Worm (Caenorhabditis elegans) whole organism, mixed stage, embryonic: ENCODE results near the gene cdc-48.1.

Experiments
- M03D4.4 ChIP-seq: sonication (generic microtip); optimal IDR thresholded peaks from 2 replicates; lab custom pipeline; 2017; ENCODE audit warnings: mild to moderate bottlenecking, missing genetic modification characterization, missing compliant biosample characterization
- bed-3 ChIP-seq: fragments of 200-800 bp; sonication (Bioruptor generic); optimal IDR thresholded peaks from 3 replicates; lab custom pipeline; 2018; ENCODE audit warnings: mild to moderate bottlenecking, missing genetic modification characterization, moderate library complexity, missing compliant biosample characterization
- blmp-1 ChIP-seq: fragments of 150-350 bp; optimal IDR thresholded peaks from 2 replicates; lab custom pipeline; 2014; ENCODE audit warnings: missing biosample characterization, missing genetic modification characterization
- ceh-39 ChIP-seq: fragments of 150-350 bp; optimal IDR thresholded peaks from 2 replicates; lab custom pipeline; 2014; ENCODE audit warnings: missing biosample characterization, missing genetic modification characterization
- ceh-43 ChIP-seq: fragments of 200-800 bp; sonication (Bioruptor generic); optimal IDR thresholded peaks from 2 replicates; lab custom pipeline; 2018; ENCODE audit warnings: mild to moderate bottlenecking, missing genetic modification characterization, moderate library complexity, missing compliant biosample characterization
- ceh-83 ChIP-seq: fragments of 200-800 bp; sonication (Bioruptor generic); optimal IDR thresholded peaks from 2 replicates; lab custom pipeline; 2018; ENCODE audit warnings: mild to moderate bottlenecking, missing genetic modification characterization, missing compliant biosample characterization
- ces-1 ChIP-seq: fragments of 150-350 bp; optimal IDR thresholded peaks from 2 replicates; lab custom pipeline; 2014; ENCODE audit warnings: missing biosample characterization, missing genetic modification reagents, missing genetic modification characterization
- cnd-1 ChIP-seq: fragments of 200-800 bp; sonication (Bioruptor generic); optimal IDR thresholded peaks from 2 replicates; lab custom pipeline; 2018; ENCODE audit warnings: mild to moderate bottlenecking, missing genetic modification characterization, missing compliant biosample characterization
- drap-1 ChIP-seq: fragments of 200-800 bp; sonication (Bioruptor generic); optimal IDR thresholded peaks from 3 replicates; lab custom pipeline; 2018; ENCODE audit warnings: mild to moderate bottlenecking, missing genetic modification characterization, missing compliant biosample characterization
- elt-3 ChIP-seq: fragments of 150-350 bp; optimal IDR thresholded peaks from 2 replicates; lab custom pipeline; 2014; ENCODE audit warnings: missing biosample characterization, missing genetic modification characterization
- hlh-1 ChIP-seq: fragments of 150-350 bp; optimal IDR thresholded peaks from 2 replicates; lab custom pipeline; 2014; ENCODE audit warnings: missing biosample characterization, missing genetic modification reagents, missing genetic modification characterization
- lin-13 ChIP-seq: fragments of 150-350 bp; optimal IDR thresholded peaks from 2 replicates; lab custom pipeline; 2014; ENCODE audit warnings: missing biosample characterization, missing genetic modification characterization
- lin-32 ChIP-seq: fragments of 200-800 bp; sonication (Bioruptor generic); optimal IDR thresholded peaks from 2 replicates; lab custom pipeline; 2018; ENCODE audit warnings: mild to moderate bottlenecking, missing genetic modification characterization, missing compliant biosample characterization
- lsy-2 ChIP-seq: fragments of 150-350 bp; optimal IDR thresholded peaks from 2 replicates; lab custom pipeline; 2014; ENCODE audit warnings: missing biosample characterization, missing genetic modification characterization
- mab-5 ChIP-seq: fragments of 150-350 bp; optimal IDR thresholded peaks from 2 replicates; lab custom pipeline; 2014; ENCODE audit warnings: missing biosample characterization, missing genetic modification characterization
- mep-1 ChIP-seq: fragments of 150-350 bp; optimal IDR thresholded peaks from 2 replicates; lab custom pipeline; 2017; ENCODE audit warnings: missing biosample characterization, missing genetic modification reagents, missing genetic modification characterization, inconsistent platforms
- mls-2 ChIP-seq: sonication (generic microtip); optimal IDR thresholded peaks from 2 replicates; lab custom pipeline; 2016; ENCODE audit warnings: mild to moderate bottlenecking, missing genetic modification characterization, moderate library complexity, missing compliant biosample characterization
- nhr-12 ChIP-seq: fragments of 150-350 bp; optimal IDR thresholded peaks from 2 replicates; lab custom pipeline; 2014; ENCODE audit warnings: missing biosample characterization, missing genetic modification characterization
- nhr-2 ChIP-seq: fragments of 150-350 bp; optimal IDR thresholded peaks from 2 replicates; lab custom pipeline; 2014; ENCODE audit warnings: missing biosample characterization, missing genetic modification characterization
- nhr-237 ChIP-seq: fragments of 150-350 bp; optimal IDR thresholded peaks from 2 replicates; lab custom pipeline; 2014; ENCODE audit warnings: missing biosample characterization, missing genetic modification characterization
- nhr-28 ChIP-seq: fragments of 150-350 bp; optimal IDR thresholded peaks from 2 replicates; lab custom pipeline; 2014; ENCODE audit warnings: missing biosample characterization, missing genetic modification characterization
- nhr-76 ChIP-seq: sonication (generic microtip); optimal IDR thresholded peaks from 2 replicates; lab custom pipeline; 2017; ENCODE audit warnings: missing biosample characterization, missing genetic modification characterization
- pha-4 ChIP-seq: fragments of 150-350 bp; optimal IDR thresholded peaks from 2 replicates; lab custom pipeline; 2018; ENCODE audit warnings: missing biosample characterization, missing genetic modification reagents, missing genetic modification characterization
- sem-2 ChIP-seq: fragments of 200-800 bp; sonication (Bioruptor generic); optimal IDR thresholded peaks from 2 replicates; lab custom pipeline; 2018; ENCODE audit warnings: mild to moderate bottlenecking, missing genetic modification characterization, missing compliant biosample characterization
- snpc-4 ChIP-seq: fragments of 150-350 bp; optimal IDR thresholded peaks from 2 replicates; lab custom pipeline; 2014; ENCODE audit warnings: missing biosample characterization, missing genetic modification characterization
- sptf-1 ChIP-seq: sonication (generic microtip); optimal IDR thresholded peaks from 2 replicates; lab custom pipeline; 2017; ENCODE audit warnings: mild to moderate bottlenecking, missing genetic modification characterization, moderate library complexity, missing compliant biosample characterization
- tbx-8 ChIP-seq: fragments of 200-800 bp; sonication (Bioruptor generic); optimal IDR thresholded peaks from 2 replicates; lab custom pipeline; 2018; ENCODE audit warnings: mild to moderate bottlenecking, missing genetic modification characterization, moderate library complexity, missing compliant biosample characterization
- unc-120 ChIP-seq: sonication (generic microtip); optimal IDR thresholded peaks from 2 replicates; lab custom pipeline; 2017; ENCODE audit warnings: missing genetic modification characterization, missing compliant biosample characterization; ENCODE audit not compliant: poor library complexity, severe bottlenecking
- unc-39 ChIP-seq: fragments of 150-350 bp; optimal IDR thresholded peaks from 2 replicates; lab custom pipeline; 2014; ENCODE audit warnings: missing biosample characterization, missing genetic modification characterization
- unc-62 ChIP-seq: fragments of 150-350 bp; optimal IDR thresholded peaks from 2 replicates; lab custom pipeline; 2014; ENCODE audit warnings: missing biosample characterization, missing genetic modification reagents, missing genetic modification characterization
- zip-8 ChIP-seq: fragments of 150-350 bp; optimal IDR thresholded peaks from 2 replicates; lab custom pipeline; 2014; ENCODE audit warnings: missing biosample characterization, missing genetic modification characterization
- ztf-11 ChIP-seq: fragments of 150-350 bp; optimal IDR thresholded peaks from 2 replicates; lab custom pipeline; 2014; ENCODE audit warnings: missing biosample characterization, missing genetic modification characterization

The cdc-48.1 gene

ce11 chrII:10537571-10537970 is 25.6 kb downstream of the cdc-48.1 start, which contains the start of gene R166.2:
Gene R166.2, minus strand, starts transcription at chrII:10537671.
- TF ChIP-seq tbx-8 (no peak), M03D4.4 (no peak), zip-8 (tag; lab: Kevin White, UChicago) (no peak), elt-3 (tag; lab: Kevin White, UChicago) (no peak)

ce11 chrII:10533985-10534384 is 29.2 kb downstream of the cdc-48.1 start:
- TF ChIP-seq drap-1 (no peak), M03D4.4 (no peak), hlh-1 (tag; lab: Kevin White, UChicago) (no peak), zip-8 (tag; lab: Kevin White, UChicago) (no peak), lin-13 (tag; lab: Kevin White, UChicago) (no peak), mls-2 (no peak), nhr-28 (tag; lab: Kevin White, UChicago) (no peak)

ce11 chrII:10531604-10532003 is 31.6 kb downstream of the cdc-48.1 start:
- TF ChIP-seq sem-2 (no peak), mep-1 (no peak), lin-32 (GFP tag; lab: Kevin White, UChicago) (no peak), mab-5 (tag; lab: Kevin White, UChicago) (no peak), drap-1 (no peak), unc-62 (GFP tag; lab: Kevin White, UChicago) (no peak), lin-13 (tag; lab: Kevin White, UChicago) (no peak), zip-8 (tag; lab: Kevin White, UChicago) (no peak), M03D4.4 (no peak), nhr-237 (tag; lab: Kevin White, UChicago) (no peak), ceh-39 (no peak), ceh-83 (GFP tag; lab: Kevin White, UChicago) (no peak), nhr-12 (tag; lab: Kevin White, UChicago) (no peak), pha-4 (tag; lab: Kevin White, UChicago) (no peak), hlh-1 (tag; lab: Kevin White, UChicago) (no peak), ceh-43 (GFP tag; lab: Kevin White, UChicago) (no peak), unc-39 (tag; lab: Kevin White, UChicago) (no peak), cnd-1 (tag; lab: Kevin White, UChicago) (no peak), unc-120 (tag; lab: Kevin White, UChicago) (no peak)

ce11 chrII:10530907-10531306 is 32.3 kb downstream of the cdc-48.1 start:
- TF ChIP-seq blmp-1 (tag; lab: Kevin White, UChicago), result no peak
- no peak for TF ChIP-seq mep-1
- no peak for TF ChIP-seq elt-3 (tag; lab: Kevin White, UChicago)
- TF ChIP-seq ceh-39, result no peak
- no peak for TF ChIP-seq lsy-2
- no peak for TF ChIP-seq ztf-11 (tag; lab: Kevin White, UChicago)
- no peak for TF ChIP-seq unc-62 (GFP tag; lab: Kevin White, UChicago)
- no peak for TF ChIP-seq lin-13 (tag; lab: Kevin White, UChicago)
- no peak for TF ChIP-seq hlh-1 (tag; lab: Kevin White, UChicago)
- no peak for TF ChIP-seq drap-1

- TF ChIP-seq drap-1, result no peak
- no peak for TF ChIP-seq bed-3 (GFP tag; lab: Kevin White, UChicago)
- TF ChIP-seq ces-1 (GFP tag; lab: Kevin White, UChicago), result no peak
- no peak for TF ChIP-seq pha-4 (tag; lab: Kevin White, UChicago)
- no peak for TF ChIP-seq zip-8 (tag; lab: Kevin White, UChicago)
- TF ChIP-seq sptf-1, result no peak
- no peak for TF ChIP-seq ceh-83 (GFP tag; lab: Kevin White, UChicago)
- no peak for TF ChIP-seq nhr-2 (tag; lab: Kevin White, UChicago)
- TF ChIP-seq lsy-2, result no peak
- TF ChIP-seq nhr-76 (tag; lab: Kevin White, UChicago), result no peak
- TF ChIP-seq nhr-12 (tag; lab: Kevin White, UChicago), result no peak
- TF ChIP-seq elt-3 (tag; lab: Kevin White, UChicago), result no peak
- no peak for TF ChIP-seq mab-5 (tag; lab: Kevin White, UChicago)
- TF ChIP-seq tbx-8, result no peak
- no peak for TF ChIP-seq unc-120 (tag; lab: Kevin White, UChicago)
- TF ChIP-seq unc-62 (GFP tag; lab: Kevin White, UChicago), result no peak
- TF ChIP-seq mls-2, result no peak
- no peak for TF ChIP-seq snpc-4 (tag; lab: Kevin White, UChicago)
These were observed 33.9 kb downstream of the cdc-48.1 start for ce11 chrII:10529218-10529751.
